Fruit fly (Drosophila melanogaster) whole organism, embryonic: ENCODE measurements around the gene Grik.
A peak's percentile ranks its signal among the peaks of the same experiment; 100 is the strongest.

ENCODE experiments used
- Abd-B ChIP-seq: fragments of 200-800 bp; sonication (Bioruptor generic); optimal IDR thresholded peaks from 2 replicates; lab custom pipeline; 2018; ENCODE audit warnings: missing biosample characterization, mild to moderate bottlenecking, missing genetic modification characterization, moderate library complexity
- Bgb ChIP-seq: fragments of 200-800 bp; sonication (Bioruptor generic); IDR thresholded peaks from 2 replicates; pipeline ENCODE4 v1.3.6; 2022; ENCODE audit warnings: missing biosample characterization, missing genetic modification characterization; ENCODE audit not compliant: partially characterized antibody
- CG12236 ChIP-seq: fragments of 200-800 bp; sonication (Bioruptor generic); optimal IDR thresholded peaks from 2 replicates; lab custom pipeline; 2016; ENCODE audit warnings: missing biosample characterization, missing genetic modification characterization
- CG1233 ChIP-seq: fragments of 200-800 bp; sonication (Bioruptor generic); optimal IDR thresholded peaks from 4 replicates; lab custom pipeline; 2018; ENCODE audit warnings: missing biosample characterization, mild to moderate bottlenecking, missing genetic modification characterization
- CG13287 ChIP-seq: fragments of 200-800 bp; sonication (Bioruptor generic); IDR thresholded peaks from 2 replicates; pipeline ENCODE4 v1.3.6; 2022; ENCODE audit warnings: missing biosample characterization, missing genetic modification characterization; ENCODE audit not compliant: partially characterized antibody
- CG14710 ChIP-seq: fragments of 200-800 bp; sonication (Bioruptor generic); optimal IDR thresholded peaks from 3 replicates; lab custom pipeline; 2019; ENCODE audit warnings: missing biosample characterization, mild to moderate bottlenecking, missing genetic modification characterization, moderate library complexity
- CG3065 ChIP-seq: fragments of 200-800 bp; sonication (Bioruptor generic); optimal IDR thresholded peaks from 2 replicates; lab custom pipeline; 2016; ENCODE audit warnings: missing biosample characterization, missing genetic modification characterization
- CG3847 ChIP-seq: fragments of 200-800 bp; sonication (Bioruptor generic); IDR thresholded peaks from 2 replicates; pipeline ENCODE4 v1.3.6; 2022; ENCODE audit warnings: missing biosample characterization, missing genetic modification characterization
- CG42726 ChIP-seq: fragments of 200-800 bp; sonication (Bioruptor generic); IDR thresholded peaks from 2 replicates; pipeline ENCODE4 v1.3.6; 2022; ENCODE audit warnings: missing biosample characterization, missing genetic modification characterization; ENCODE audit not compliant: partially characterized antibody
- CG9817 ChIP-seq: fragments of 200-800 bp; sonication (Bioruptor generic); optimal IDR thresholded peaks from 2 replicates; lab custom pipeline; 2018; ENCODE audit warnings: missing biosample characterization, mild to moderate bottlenecking, missing genetic modification characterization, moderate library complexity
- CG9932 ChIP-seq: fragments of 200-800 bp; sonication (Bioruptor generic); IDR thresholded peaks from 2 replicates; pipeline ENCODE4 v1.3.6; 2022; ENCODE audit warnings: missing biosample characterization, missing genetic modification characterization
- CoRest ChIP-seq: fragments of 200-800 bp; sonication (Bioruptor generic); optimal IDR thresholded peaks from 3 replicates; lab custom pipeline; 2018; ENCODE audit warnings: missing biosample characterization, mild to moderate bottlenecking, missing genetic modification characterization, moderate library complexity
- Doc3 ChIP-seq: fragments of 200-800 bp; sonication (Bioruptor generic); IDR thresholded peaks from 3 replicates; pipeline ENCODE4 v1.3.6; 2022; ENCODE audit warnings: missing biosample characterization, missing genetic modification characterization; ENCODE audit not compliant: partially characterized antibody
- Gug ChIP-seq: fragments of 200-800 bp; sonication (Bioruptor generic); IDR thresholded peaks from 4 replicates; pipeline ENCODE4 v1.3.6; 2022; ENCODE audit warnings: missing biosample characterization, missing genetic modification characterization
- HLH3B ChIP-seq: fragments of 200-800 bp; sonication (Bioruptor generic); IDR thresholded peaks from 2 replicates; pipeline ENCODE4 v1.3.6; 2022; ENCODE audit warnings: missing biosample characterization, missing genetic modification characterization
- Hr39 ChIP-seq: fragments of >200 bp; optimal IDR thresholded peaks from 2 replicates; lab custom pipeline; 2017
- MBD-R2 ChIP-seq: fragments of 200-800 bp; sonication (Bioruptor generic); IDR thresholded peaks from 2 replicates; pipeline ENCODE4 v1.3.6; 2022; ENCODE audit warnings: missing biosample characterization, missing genetic modification characterization
- Med ChIP-seq: fragments of 200-800 bp; sonication (Bioruptor generic); peaks from one replicate; lab custom pipeline; 2016; ENCODE audit warnings: missing biosample characterization, missing genetic modification characterization, mild to moderate bottlenecking, inconsistent platforms, moderate library complexity
- Myb ChIP-seq: fragments of 200-800 bp; sonication (Bioruptor generic); optimal IDR thresholded peaks from 2 replicates; lab custom pipeline; 2016; ENCODE audit warnings: missing biosample characterization, missing genetic modification characterization
- Nf-YC ChIP-seq: fragments of 200-800 bp; optimal IDR thresholded peaks from 3 replicates; lab custom pipeline; 2019; ENCODE audit warnings: missing biosample characterization, mild to moderate bottlenecking, missing genetic modification characterization, moderate library complexity
- Scr ChIP-seq: fragments of 200-800 bp; sonication (Bioruptor generic); IDR thresholded peaks from 2 replicates; pipeline ENCODE4 v1.3.6; 2022; ENCODE audit warnings: missing biosample characterization, missing genetic modification characterization; ENCODE audit not compliant: partially characterized antibody
- YL-1 ChIP-seq: fragments of 200-800 bp; sonication (Bioruptor generic); optimal IDR thresholded peaks from 3 replicates; lab custom pipeline; 2017; ENCODE audit warnings: missing biosample characterization, mild to moderate bottlenecking, missing genetic modification characterization
- ab ChIP-seq: fragments of 200-800 bp; sonication (Bioruptor generic); optimal IDR thresholded peaks from 2 replicates; lab custom pipeline; 2016; ENCODE audit warnings: missing biosample characterization, missing genetic modification characterization
- abd-A ChIP-seq: fragments of 200-800 bp; sonication (Bioruptor generic); optimal IDR thresholded peaks from 3 replicates; lab custom pipeline; 2019; ENCODE audit warnings: missing biosample characterization, mild to moderate bottlenecking, missing genetic modification characterization, moderate library complexity
- amos ChIP-seq: fragments of 200-800 bp; sonication (Bioruptor generic); IDR thresholded peaks from 2 replicates; pipeline ENCODE4 v1.3.6; 2022; ENCODE audit warnings: missing biosample characterization, missing genetic modification characterization; ENCODE audit not compliant: partially characterized antibody
- bab2 ChIP-seq: fragments of 200-800 bp; sonication (Bioruptor generic); optimal IDR thresholded peaks from 2 replicates; lab custom pipeline; 2016; ENCODE audit warnings: missing biosample characterization, missing genetic modification characterization
- bbx ChIP-seq: fragments of 200-800 bp; sonication (Bioruptor generic); IDR thresholded peaks from 2 replicates; pipeline ENCODE4 v1.3.6; 2022; ENCODE audit warnings: missing biosample characterization, missing genetic modification characterization; ENCODE audit not compliant: partially characterized antibody
- bcd ChIP-seq: fragments of 200-800 bp; sonication (Bioruptor generic); optimal IDR thresholded peaks from 2 replicates; lab custom pipeline; 2017; ENCODE audit warnings: missing biosample characterization, mild to moderate bottlenecking, missing genetic modification characterization
- btn ChIP-seq: fragments of 200-800 bp; sonication (Bioruptor generic); optimal IDR thresholded peaks from 2 replicates; lab custom pipeline; 2016; ENCODE audit warnings: missing biosample characterization, missing genetic modification characterization
- caup ChIP-seq: fragments of 200-800 bp; sonication (Bioruptor generic); optimal IDR thresholded peaks from 3 replicates; lab custom pipeline; 2017; ENCODE audit warnings: missing biosample characterization, mild to moderate bottlenecking, missing genetic modification characterization, moderate library complexity; ENCODE audit not compliant: severe bottlenecking
- chinmo ChIP-seq: fragments of 200-800 bp; sonication (Bioruptor generic); IDR thresholded peaks from 4 replicates; pipeline ENCODE4 v1.3.6; 2022; ENCODE audit warnings: missing biosample characterization, missing genetic modification characterization; ENCODE audit not compliant: partially characterized antibody
- chm ChIP-seq: fragments of 200-800 bp; sonication (Bioruptor generic); IDR thresholded peaks from 2 replicates; pipeline ENCODE4 v1.3.6; 2022; ENCODE audit warnings: missing biosample characterization, missing genetic modification characterization
- dan ChIP-seq: fragments of 200-800 bp; sonication (Bioruptor generic); IDR thresholded peaks from 2 replicates; pipeline ENCODE4 v1.3.6; 2022; ENCODE audit warnings: missing biosample characterization, missing genetic modification characterization
- dimm ChIP-seq: fragments of 200-800 bp; sonication (Bioruptor generic); IDR thresholded peaks from 2 replicates; pipeline ENCODE4 v1.3.6; 2022; ENCODE audit warnings: missing biosample characterization, missing genetic modification characterization
- dmrt99B ChIP-seq: fragments of 200-800 bp; sonication (Bioruptor generic); optimal IDR thresholded peaks from 2 replicates; lab custom pipeline; 2018; ENCODE audit warnings: missing biosample characterization, mild to moderate bottlenecking, missing genetic modification characterization, moderate library complexity
- fd64A ChIP-seq: fragments of 200-800 bp; sonication (Bioruptor generic); optimal IDR thresholded peaks from 3 replicates; lab custom pipeline; 2018; ENCODE audit warnings: missing biosample characterization, mild to moderate bottlenecking, missing genetic modification characterization
- fu2 ChIP-seq: fragments of 200-800 bp; sonication (Bioruptor generic); optimal IDR thresholded peaks from 2 replicates; lab custom pipeline; 2016; ENCODE audit warnings: missing biosample characterization, missing genetic modification characterization
- grn ChIP-seq: fragments of 200-800 bp; sonication (Bioruptor generic); optimal IDR thresholded peaks from 3 replicates; lab custom pipeline; 2017; ENCODE audit warnings: missing biosample characterization, missing genetic modification characterization
- inv ChIP-seq: fragments of 200-800 bp; sonication (Bioruptor generic); IDR thresholded peaks from 2 replicates; pipeline ENCODE4 v1.3.6; 2022; ENCODE audit warnings: missing biosample characterization, missing genetic modification characterization; ENCODE audit not compliant: partially characterized antibody
- kah ChIP-seq: fragments of 200-800 bp; sonication (Bioruptor generic); optimal IDR thresholded peaks from 2 replicates; lab custom pipeline; 2018; ENCODE audit warnings: missing biosample characterization, mild to moderate bottlenecking, missing genetic modification characterization
- kni ChIP-seq: fragments of 200-800 bp; sonication (Bioruptor generic); optimal IDR thresholded peaks from 3 replicates; lab custom pipeline; 2017; ENCODE audit warnings: mild to moderate bottlenecking, missing biosample characterization, missing genetic modification reagents, missing genetic modification characterization
- mam ChIP-seq: fragments of 200-800 bp; sonication (Bioruptor generic); optimal IDR thresholded peaks from 3 replicates; lab custom pipeline; 2016; ENCODE audit warnings: missing biosample characterization, missing genetic modification characterization
- pho ChIP-seq: fragments of 200-800 bp; sonication (Bioruptor generic); optimal IDR thresholded peaks from 2 replicates; lab custom pipeline; 2016; ENCODE audit warnings: missing biosample characterization, missing genetic modification characterization
- prd ChIP-seq, 3 experiments: fragments of >200 bp in 2 of 3; fragments of 200-800 bp in 1 of 3; sonication (Bioruptor generic) in 1 of 3; optimal IDR thresholded peaks in 2 of 3; IDR thresholded peaks in 1 of 3; 2 replicates in 2 of 3; 3 replicates in 1 of 3; pipeline versions ENCODE4 v1.3.6 to Lab custom; 2017 to 2022; ENCODE audit warnings: missing biosample characterization in 1 of 3, missing genetic modification characterization in 1 of 3
- pzg ChIP-seq: fragments of 200-800 bp; sonication (Bioruptor generic); optimal IDR thresholded peaks from 3 replicates; lab custom pipeline; 2018; ENCODE audit warnings: missing biosample characterization, mild to moderate bottlenecking, missing genetic modification characterization, moderate library complexity
- ro ChIP-seq: fragments of 200-800 bp; sonication (Bioruptor generic); IDR thresholded peaks from 2 replicates; pipeline ENCODE4 v1.3.6; 2022; ENCODE audit warnings: missing biosample characterization, missing genetic modification characterization
- sens ChIP-seq: fragments of 200-800 bp; sonication (Bioruptor generic); peaks from one replicate; lab custom pipeline; 2016; ENCODE audit warnings: missing biosample characterization, missing genetic modification characterization
- sug ChIP-seq: fragments of 200-800 bp; optimal IDR thresholded peaks from 2 replicates; lab custom pipeline; 2019; ENCODE audit warnings: missing biosample characterization, mild to moderate bottlenecking, missing genetic modification characterization, moderate library complexity
- wdn ChIP-seq: fragments of 200-800 bp; sonication (Bioruptor generic); IDR thresholded peaks from 2 replicates; pipeline ENCODE4 v1.3.6; 2022; ENCODE audit warnings: missing biosample characterization, missing genetic modification characterization

Grik gene

dm6 chr3R:20897128-20897527 is 4.6 kb upstream of the Grik start, which contains the start of gene Ktl (continued):
- TF ChIP-seq Med (peak; percentile 67), ro (GFP tag; lab: Robert Waterston, UW) (no peak), wdn (no peak), ab (GFP tag; lab: Kevin White, UChicago) (no peak), Nf-YC (no peak), Hr39 (lab: Kevin White, UChicago) (no peak)

- TF ChIP-seq grn (no peak), Gug (no peak), dan (no peak), pzg (GFP tag; lab: Kevin White, UChicago) (no peak), YL-1 (GFP tag; lab: Kevin White, UChicago) (no peak), HLH3B (no peak), dimm (no peak), CG1233 (no peak), dmrt99B (tag; lab: Kevin White, UChicago) (no peak), kni (GFP tag; lab: Kevin White, UChicago) (no peak), CG9817 (no peak), MBD-R2 (GFP tag; lab: Robert Waterston, UW) (no peak), inv (no peak), btn (GFP tag; lab: Kevin White, UChicago) (no peak), CG14710 (tag; lab: Kevin White, UChicago) (no peak), CG42726 (no peak)
Observed at dm6 chr3R:20905418-20905817, 3.7 kb downstream of the Grik start, which contains the start of gene TotX. Gene TotX (minus strand): TSS chr3R:20905518.

- TF ChIP-seq CG3847 (GFP tag; lab: Robert Waterston, UW) (peak; percentile 4; the same call in 1 of the 2 replicates), CG3065 (no peak), CoRest (peak; percentile 4), Abd-B (GFP tag; lab: Kevin White, UChicago) (peak; percentile 32), inv (peak; percentile 31; the same call in 1 of the 2 replicates), Doc3 (GFP tag; lab: Robert Waterston, UW) (no peak), Bgb (GFP tag; lab: Robert Waterston, UW) (peak; percentile 88), fu2 (GFP tag; lab: Kevin White, UChicago) (no peak), chm (no peak), Scr (GFP tag; lab: Robert Waterston, UW) (peak; percentile 39), bab2 (GFP tag; lab: Kevin White, UChicago) (no peak), Myb (GFP tag; lab: Kevin White, UChicago) (peak; percentile 11), sug (peak; percentile 29), CG13287 (GFP tag; lab: Robert Waterston, UW) (peak; percentile 51; the same call in 1 of the 2 replicates), bbx (peak; percentile 63), chinmo (GFP tag; lab: Robert Waterston, UW) (0 out of 4 replicates have a peak, but pooled peaks have one; percentile 50), abd-A (tag; lab: Kevin White, UChicago) (peak; percentile 56), amos (GFP tag; lab: Robert Waterston, UW) (peak; percentile 65), fd64A (no peak), kah (GFP tag; lab: Kevin White, UChicago) (no peak), CG9932 (GFP tag; lab: Robert Waterston, UW) (peak; percentile 18; the same call in 1 of the 2 replicates), prd (optimal IDR thresholded peaks at IDR 0.05; lab: Kevin White, UChicago) (no peak), prd (GFP tag; IDR thresholded peaks at IDR 0.05; lab: Robert Waterston, UW) (no peak), bcd (GFP tag; lab: Kevin White, UChicago) (peak; percentile 41), sens (GFP tag; lab: Kevin White, UChicago) (peak; percentile 16), caup (GFP tag; lab: Kevin White, UChicago) (no peak), CG12236 (GFP tag; lab: Kevin White, UChicago) (no peak), mam (GFP tag; lab: Kevin White, UChicago) (no peak), pho (GFP tag; lab: Kevin White, UChicago) (peak; percentile 30)
Observed at dm6 chr3R:20908641-20909040, 6.9 kb downstream of the Grik start.
